Worm (Caenorhabditis elegans) whole organism, midembryonic: ENCODE results near the gene rcan-1.

Source experiments
- T22C8.4 ChIP-seq: fragments of 200-800 bp; sonication (Bioruptor generic); IDR thresholded peaks from 2 replicates; pipeline ENCODE4 v1.3.6; 2022; ENCODE audit warnings: missing genetic modification characterization, missing compliant biosample characterization
- cog-1 ChIP-seq: sonication (generic microtip); optimal IDR thresholded peaks from 2 replicates; lab custom pipeline; 2016; ENCODE audit warnings: missing genetic modification characterization, missing compliant biosample characterization
- flt-1 ChIP-seq: fragments of 200-800 bp; sonication (Bioruptor generic); IDR thresholded peaks from 2 replicates; pipeline ENCODE4 v1.3.6; 2022; ENCODE audit warnings: missing genetic modification characterization, missing compliant biosample characterization
- klf-2 ChIP-seq: fragments of 200-800 bp; sonication (Bioruptor generic); conservative IDR thresholded peaks from 2 replicates; pipeline ENCODE4 v1.3.6; 2022; ENCODE audit warnings: missing genetic modification reagents, missing genetic modification characterization, missing compliant biosample characterization
- ref-1 ChIP-seq: fragments of 200-800 bp; sonication (Bioruptor generic); conservative IDR thresholded peaks from 2 replicates; pipeline ENCODE4 v1.3.6; 2022; ENCODE audit warnings: missing genetic modification reagents, missing genetic modification characterization, missing compliant biosample characterization
- tab-1 ChIP-seq: fragments of 200-800 bp; sonication (Bioruptor generic); IDR thresholded peaks from 2 replicates; pipeline ENCODE4 v1.3.6; 2022; ENCODE audit warnings: missing genetic modification characterization, missing compliant biosample characterization
- ztf-23 ChIP-seq: fragments of 200-800 bp; sonication (Bioruptor generic); IDR thresholded peaks from 2 replicates; pipeline ENCODE4 v1.3.6; 2022; ENCODE audit warnings: missing genetic modification reagents, missing genetic modification characterization, missing compliant biosample characterization
- ztf-29 ChIP-seq: fragments of 200-800 bp; sonication (Bioruptor generic); IDR thresholded peaks from 2 replicates; pipeline ENCODE4 v1.3.6; 2022; ENCODE audit warnings: missing genetic modification reagents, missing genetic modification characterization, missing compliant biosample characterization

- TF ChIP-seq ref-1 (GFP tag; lab: Robert Waterston, UW) (no peak), flt-1 (GFP tag; lab: Robert Waterston, UW) (no peak), T22C8.4 (GFP tag; lab: Robert Waterston, UW) (no peak), klf-2 (GFP tag; lab: Robert Waterston, UW) (no peak), tab-1 (GFP tag; lab: Robert Waterston, UW) (no peak), ztf-23 (GFP tag; lab: Robert Waterston, UW) (no peak), cog-1 (no peak), ztf-29 (GFP tag; lab: Robert Waterston, UW) (no peak)
These were observed 4.3 kb upstream of the rcan-1 start for ce11 chrIII:5688246-5688645.
